Fruit fly (Drosophila melanogaster): ENCODE data around the gene JMJD6.
A peak's percentile ranks its signal among the peaks of the same experiment; 100 is the strongest.

JMJD6 gene

dm6 chr3R:22368777-22369214 lies 6.6 kb upstream of the JMJD6 start (continued):
- peak; percentile 56 for TF ChIP-seq Xbp1 (GFP tag; optimal IDR thresholded peaks at IDR 0.05)
- TF ChIP-seq HHEX (GFP tag; optimal IDR thresholded peaks at IDR 0.05), result peak; percentile 49
- TF ChIP-seq Hr3 (GFP tag; optimal IDR thresholded peaks at IDR 0.05), result peak; percentile 40
- peak; percentile 55 for TF ChIP-seq Fer3 (tag; optimal IDR thresholded peaks at IDR 0.05)
- peak; percentile 56; the same call in 1 of the 2 replicates for TF ChIP-seq Awh (GFP tag; IDR thresholded peaks at IDR 0.05)
- TF ChIP-seq org-1 (GFP tag; optimal IDR thresholded peaks at IDR 0.05), result peak; percentile 61
- TF ChIP-seq CG8478 (optimal IDR thresholded peaks at IDR 0.05), result no peak
- TF ChIP-seq Taf1 (GFP tag; IDR thresholded peaks at IDR 0.05), result peak; percentile 60
- no peak for TF ChIP-seq en (GFP tag; optimal IDR thresholded peaks at IDR 0.05)
- TF ChIP-seq Rx (GFP tag; IDR thresholded peaks at IDR 0.05), result peak; percentile 47; the same call in 1 of the 2 replicates
- TF ChIP-seq chn (GFP tag; optimal IDR thresholded peaks at IDR 0.05), result peak; percentile 32
- no peak for TF ChIP-seq crol (GFP tag; IDR thresholded peaks at IDR 0.05)
- no peak for TF ChIP-seq CG7745 (tag; optimal IDR thresholded peaks at IDR 0.05)
- no peak for TF ChIP-seq CG7928 (GFP tag; optimal IDR thresholded peaks at IDR 0.05)
- TF ChIP-seq CG34224 (GFP tag; IDR thresholded peaks at IDR 0.05; ENCODE audit: partially characterized antibody), result no peak
- TF ChIP-seq CG15269 (tag; optimal IDR thresholded peaks at IDR 0.05), result peak; percentile 66
- TF ChIP-seq CG17186 (GFP tag; optimal IDR thresholded peaks at IDR 0.05), result no peak
- peak; percentile 65; the same call in 2 of the 3 replicates for TF ChIP-seq zfh1 (GFP tag; IDR thresholded peaks at IDR 0.05)
- no peak for TF ChIP-seq br (optimal IDR thresholded peaks at IDR 0.05)
- no peak for TF ChIP-seq CG14860 (GFP tag; IDR thresholded peaks at IDR 0.05; ENCODE audit: partially characterized antibody)
- no peak for TF ChIP-seq vnd (GFP tag; IDR thresholded peaks at IDR 0.05; ENCODE audit: partially characterized antibody)
- TF ChIP-seq D (optimal IDR thresholded peaks at IDR 0.05), result no peak
- TF ChIP-seq D (GFP tag; optimal IDR thresholded peaks at IDR 0.05), result peak; percentile 41
- peak; percentile 5 for TF ChIP-seq gcm2 (GFP tag; optimal IDR thresholded peaks at IDR 0.05)
- TF ChIP-seq CG12236 (GFP tag; optimal IDR thresholded peaks at IDR 0.05), result no peak
- TF ChIP-seq Sox102F (GFP tag; optimal IDR thresholded peaks at IDR 0.05), result peak; percentile 61
- no peak for TF ChIP-seq Ets97D (GFP tag; optimal IDR thresholded peaks at IDR 0.05)
- TF ChIP-seq CG4424 (GFP tag; optimal IDR thresholded peaks at IDR 0.05), result peak; percentile 59
- peak; percentile 61 for TF ChIP-seq Camta (GFP tag; optimal IDR thresholded peaks at IDR 0.05)
- no peak for TF ChIP-seq Dad (GFP tag; optimal IDR thresholded peaks at IDR 0.05)
- TF ChIP-seq CG2120 (GFP tag; optimal IDR thresholded peaks at IDR 0.05), result peak; percentile 79
- TF ChIP-seq zen (tag; optimal IDR thresholded peaks at IDR 0.05), result no peak
- peak; percentile 72 for TF ChIP-seq Ravus (GFP tag; IDR thresholded peaks at IDR 0.05)
- peak; percentile 55 for TF ChIP-seq ttk (GFP tag; IDR thresholded peaks at IDR 0.05)
- TF ChIP-seq CG15073 (GFP tag; optimal IDR thresholded peaks at IDR 0.05), result no peak
- no peak for TF ChIP-seq gfzf (GFP tag; optimal IDR thresholded peaks at IDR 0.05)
- peak; percentile 84 for TF ChIP-seq Aef1 (GFP tag; IDR thresholded peaks at IDR 0.05)
- TF ChIP-seq bbx (GFP tag; IDR thresholded peaks at IDR 0.05; ENCODE audit: partially characterized antibody), result no peak
- TF ChIP-seq Blimp-1 (GFP tag; optimal IDR thresholded peaks at IDR 0.05), result no peak
- TF ChIP-seq slbo (GFP tag; IDR thresholded peaks at IDR 0.05), result peak; percentile 92
- TF ChIP-seq pb (GFP tag; optimal IDR thresholded peaks at IDR 0.05), result peak; percentile 12
- TF ChIP-seq CTCF (GFP tag; optimal IDR thresholded peaks at IDR 0.05), result no peak
- peak; percentile 69 for TF ChIP-seq corto (GFP tag; optimal IDR thresholded peaks at IDR 0.05)
- TF ChIP-seq TFAM (GFP tag; optimal IDR thresholded peaks at IDR 0.05), result no peak
- peak; percentile 72 for TF ChIP-seq tgo (GFP tag; IDR thresholded peaks at IDR 0.05)
- TF ChIP-seq chm (GFP tag; IDR thresholded peaks at IDR 0.05), result peak; percentile 77
- TF ChIP-seq bowl (GFP tag; IDR thresholded peaks at IDR 0.05), result peak; percentile 45; the same call in 1 of the 2 replicates
- no peak for TF ChIP-seq CG8944 (GFP tag; optimal IDR thresholded peaks at IDR 0.05)
- TF ChIP-seq run (tag; optimal IDR thresholded peaks at IDR 0.05), result peak; percentile 8
- TF ChIP-seq unpg (GFP tag; optimal IDR thresholded peaks at IDR 0.05), result peak; percentile 57
- TF ChIP-seq CG10654 (GFP tag; optimal IDR thresholded peaks at IDR 0.05), result peak; percentile 42
- TF ChIP-seq CG42726 (GFP tag; IDR thresholded peaks at IDR 0.05; ENCODE audit: partially characterized antibody), result no peak
- no peak for TF ChIP-seq amos (GFP tag; IDR thresholded peaks at IDR 0.05; ENCODE audit: partially characterized antibody)

All from whole organism, embryonic.